Worm (Caenorhabditis elegans): ENCODE measurements around the gene sknr-1.
A peak's percentile ranks its signal among the peaks of the same experiment; 100 is the strongest.

The sknr-1 gene

DNA sequence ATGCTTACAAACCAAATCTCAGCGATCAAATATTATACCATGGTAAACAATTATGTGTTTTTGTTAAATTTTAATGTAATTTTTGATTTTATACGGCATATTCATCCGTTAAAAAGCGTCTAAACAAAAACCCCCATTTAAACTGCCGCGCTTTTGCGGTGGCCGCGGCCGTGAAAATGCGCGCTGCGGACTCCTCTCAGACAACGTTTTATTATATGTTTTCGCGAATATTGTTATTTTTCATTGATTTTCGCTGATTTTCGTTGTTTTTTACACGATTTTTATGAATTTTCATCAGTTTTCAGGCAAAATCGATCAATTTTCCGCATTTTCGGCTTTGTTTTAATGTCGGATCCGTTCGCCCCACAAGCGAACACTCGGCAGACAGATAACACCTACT is 13.3 kb upstream of the sknr-1 start, which contains the start of gene W02H5.19 (continued):
- TF ChIP-seq pag-3 (tag; optimal IDR thresholded peaks at IDR 0.05; ENCODE audit: borderline replicate concordance), result no peak
- TF ChIP-seq T23F11.4 (GFP tag; optimal IDR thresholded peaks at IDR 0.05), result no peak
- no peak for TF ChIP-seq sox-2 (GFP tag; IDR thresholded peaks at IDR 0.05)
- no peak for TF ChIP-seq pros-1 (tag; optimal IDR thresholded peaks at IDR 0.05)
- TF ChIP-seq F13H6.1 (tag; optimal IDR thresholded peaks at IDR 0.05), result peak; percentile 54
- no peak for TF ChIP-seq odd-2 (tag; optimal IDR thresholded peaks at IDR 0.05)
- TF ChIP-seq ttx-3 (tag; optimal IDR thresholded peaks at IDR 0.05), result peak; percentile 4
- TF ChIP-seq ceh-6 (GFP tag; optimal IDR thresholded peaks at IDR 0.05), result no peak
- peak; percentile 84 for TF ChIP-seq zip-5 (tag; optimal IDR thresholded peaks at IDR 0.05)
- peak; percentile 20 for TF ChIP-seq dmd-4 (tag; optimal IDR thresholded peaks at IDR 0.05; ENCODE audit: borderline replicate concordance)
- no peak for TF ChIP-seq pat-9 (tag; optimal IDR thresholded peaks at IDR 0.05)
- TF ChIP-seq tbx-2 (tag; optimal IDR thresholded peaks at IDR 0.05), result peak; percentile 87
- no peak for TF ChIP-seq fkh-10 (GFP tag; optimal IDR thresholded peaks at IDR 0.05)
- peak; percentile 13 for TF ChIP-seq sdc-2 (tag; optimal IDR thresholded peaks at IDR 0.05)
- TF ChIP-seq nfya-1 (tag; optimal IDR thresholded peaks at IDR 0.05), result peak; percentile 29
- TF ChIP-seq elt-4 (tag; optimal IDR thresholded peaks at IDR 0.05), result no peak
- peak; percentile 95 for TF ChIP-seq ets-4 (tag; optimal IDR thresholded peaks at IDR 0.05)
- peak; percentile 58 for TF ChIP-seq eyg-1 (tag; optimal IDR thresholded peaks at IDR 0.05)
- no peak for TF ChIP-seq nhr-232 (tag; optimal IDR thresholded peaks at IDR 0.05)
- no peak for TF ChIP-seq unc-55 (GFP tag; optimal IDR thresholded peaks at IDR 0.05)
- no peak for TF ChIP-seq ceh-45 (GFP tag; IDR thresholded peaks at IDR 0.05)
- TF ChIP-seq ceh-30 (tag; optimal IDR thresholded peaks at IDR 0.05), result no peak
- TF ChIP-seq nhr-11 (tag; optimal IDR thresholded peaks at IDR 0.05), result no peak
- no peak for TF ChIP-seq gmeb-2 (tag; optimal IDR thresholded peaks at IDR 0.05)
- TF ChIP-seq unc-3 (GFP tag; conservative IDR thresholded peaks at IDR 0.05), result no peak
- no peak for TF ChIP-seq unc-3 (tag; optimal IDR thresholded peaks at IDR 0.05)
- peak; percentile 67 for TF ChIP-seq ceh-14 (tag; optimal IDR thresholded peaks at IDR 0.05)
- TF ChIP-seq npax-4 (tag; optimal IDR thresholded peaks at IDR 0.05), result no peak
- no peak for TF ChIP-seq ceh-24 (tag; optimal IDR thresholded peaks at IDR 0.05)
- TF ChIP-seq ceh-2 (tag; optimal IDR thresholded peaks at IDR 0.05), result peak; percentile 91
- no peak for TF ChIP-seq hlh-15 (tag; optimal IDR thresholded peaks at IDR 0.05)
- no peak for TF ChIP-seq C38D4.7 (GFP tag; optimal IDR thresholded peaks at IDR 0.05)
- peak; percentile 40 for TF ChIP-seq ceh-18 (tag; optimal IDR thresholded peaks at IDR 0.05)
- peak; percentile 42 for TF ChIP-seq ref-2 (tag; optimal IDR thresholded peaks at IDR 0.05)
- no peak for TF ChIP-seq sox-4 (tag; optimal IDR thresholded peaks at IDR 0.05)
- peak; percentile 88 for TF ChIP-seq tbx-7 (tag; optimal IDR thresholded peaks at IDR 0.05)
- TF ChIP-seq lin-11 (tag; optimal IDR thresholded peaks at IDR 0.05), result no peak
- TF ChIP-seq unc-42 (tag; optimal IDR thresholded peaks at IDR 0.05), result peak; percentile 46

DNA sequence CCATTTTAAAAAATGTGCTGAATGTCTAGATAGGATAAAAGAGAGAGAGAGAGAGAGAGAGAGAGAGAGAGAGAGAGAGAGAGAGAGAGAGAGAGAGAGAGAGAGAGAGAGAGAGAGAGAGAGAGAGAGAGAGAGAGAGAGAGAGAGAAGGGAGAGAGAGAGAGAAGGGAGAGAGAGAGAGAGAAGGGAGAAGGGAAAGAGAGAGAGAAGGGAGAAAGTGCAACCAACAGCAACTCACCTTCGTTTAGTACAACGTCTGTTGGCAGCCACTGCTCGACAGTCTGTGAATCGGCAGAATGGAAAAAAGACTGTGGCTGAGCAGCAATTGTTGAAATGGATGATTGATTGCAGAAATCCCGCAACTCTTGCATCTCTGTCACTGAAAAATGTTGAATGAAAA is 1.5 kb downstream of the sknr-1 start:
- TF ChIP-seq syd-9 (tag; optimal IDR thresholded peaks at IDR 0.05) (no peak), hlh-13 (GFP tag; optimal IDR thresholded peaks at IDR 0.05) (no peak), nhr-11 (tag; optimal IDR thresholded peaks at IDR 0.05) (no peak)

DNA sequence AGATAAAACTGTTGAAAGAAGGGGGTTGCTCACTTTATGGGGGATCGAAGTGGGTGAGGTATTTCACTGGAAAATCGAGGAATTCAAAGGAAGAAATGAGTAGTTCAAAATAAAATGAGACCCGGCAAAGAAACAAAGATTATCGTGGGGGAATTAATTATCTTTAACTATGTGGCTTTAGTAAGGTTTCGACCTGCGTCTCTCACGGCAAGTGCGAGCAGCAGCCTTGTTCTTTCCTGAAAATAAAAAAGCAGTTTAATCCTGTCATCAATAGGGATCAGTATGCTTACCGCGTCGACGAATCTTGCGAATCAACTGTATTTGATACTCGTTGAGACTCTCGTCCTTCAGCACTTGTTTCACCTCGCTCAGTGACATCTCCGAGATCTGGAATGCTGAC is 3.4 kb downstream of the sknr-1 start, which contains the start of gene srh-271:
Gene srh-271, minus strand, starts transcription at position 101 of the 400 bp plus-strand sequence.
- no peak for TF ChIP-seq tbx-2 (tag; optimal IDR thresholded peaks at IDR 0.05)
- no peak for TF ChIP-seq hlh-8 (tag; optimal IDR thresholded peaks at IDR 0.05)
- no peak for TF ChIP-seq lin-11 (tag; optimal IDR thresholded peaks at IDR 0.05)

All from whole organism, late embryonic.